Fruit fly (Drosophila melanogaster) whole organism, wandering third instar larva: ENCODE results near the gene CoRest.

Source experiments
- Dif ChIP-seq: fragments of 200-275, 200-300 bp; sonication (Bioruptor generic); optimal IDR thresholded peaks from 2 replicates; lab custom pipeline; 2018; ENCODE audit warnings: missing biosample characterization, missing genetic modification characterization; ENCODE audit not compliant: partially characterized antibody
- h ChIP-seq: fragments of 200-800 bp; sonication (Bioruptor generic); optimal IDR thresholded peaks from 3 replicates; lab custom pipeline; 2016; ENCODE audit warnings: missing biosample characterization, mild to moderate bottlenecking, missing genetic modification characterization

- TF ChIP-seq h (GFP tag; lab: Kevin White, UChicago): no peak
- TF ChIP-seq Dif (GFP tag; lab: Kevin White, UChicago): no peak
Measured at dm6 chrX:19565714-19566316, 44.1 kb downstream of the CoRest start, which contains the start of the genes Grip84 and car.
